Worm (Caenorhabditis elegans): ENCODE measurements around the gene nhr-12.

DNA sequence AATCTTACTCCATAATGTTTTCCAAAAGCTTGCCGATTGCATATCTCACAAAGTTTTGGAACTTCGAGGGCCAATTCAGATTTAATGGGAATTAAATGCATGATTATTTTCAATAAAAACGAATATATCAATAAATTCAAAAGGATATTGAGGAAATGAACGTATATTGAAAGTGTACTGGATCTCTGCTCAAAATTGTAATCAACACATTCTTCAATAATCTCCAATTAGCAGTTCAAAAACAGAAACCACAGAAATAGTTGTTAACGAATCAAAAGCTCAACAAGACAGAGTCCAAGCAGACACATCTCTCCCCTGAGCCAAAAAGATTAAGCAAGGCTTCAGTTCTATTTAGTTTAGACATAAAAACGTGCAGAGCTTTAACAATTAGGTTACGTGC lies 13.3 kb downstream of the nhr-12 start, which contains the start of gene nhr-192:
- no peak for TF ChIP-seq snpc-4 (tag; optimal IDR thresholded peaks at IDR 0.05)
- no peak for TF ChIP-seq nhr-21 (tag; optimal IDR thresholded peaks at IDR 0.05)
- no peak for TF ChIP-seq aly-2 (tag; optimal IDR thresholded peaks at IDR 0.05)
- TF ChIP-seq nhr-25 (tag; optimal IDR thresholded peaks at IDR 0.05): no peak
- TF ChIP-seq unc-62 (GFP tag; optimal IDR thresholded peaks at IDR 0.05): no peak
- no peak for TF ChIP-seq nhr-11 (tag; optimal IDR thresholded peaks at IDR 0.05)
- no peak for TF ChIP-seq lin-13 (GFP tag; optimal IDR thresholded peaks at IDR 0.05)

Data from whole organism, L2 larva.